Worm (Caenorhabditis elegans) whole organism, early embryonic: ENCODE data around the gene F38B6.3.

Experiments used
- ama-1 ChIP-seq: fragments of 150-350 bp; optimal IDR thresholded peaks from 2 replicates; lab custom pipeline; 2014
- flt-1 ChIP-seq: fragments of 200-800 bp; sonication (Bioruptor generic); IDR thresholded peaks from 2 replicates; pipeline ENCODE4 v1.3.6; 2022; ENCODE audit warnings: missing genetic modification characterization, missing compliant biosample characterization
- hmbx-1 ChIP-seq: sonication (generic microtip); optimal IDR thresholded peaks from 2 replicates; lab custom pipeline; 2016; ENCODE audit warnings: mild to moderate bottlenecking, missing genetic modification characterization, missing compliant biosample characterization
- sea-1 ChIP-seq: fragments of 200-800 bp; sonication (Bioruptor generic); conservative IDR thresholded peaks from 2 replicates; pipeline ENCODE4 v1.3.6; 2022; ENCODE audit warnings: missing genetic modification characterization, missing compliant biosample characterization
- tbx-11 ChIP-seq: fragments of 200-800 bp; sonication (Bioruptor generic); IDR thresholded peaks from 2 replicates; pipeline ENCODE4 v1.3.6; 2022; ENCODE audit warnings: missing genetic modification characterization, missing compliant biosample characterization

ce11 chrX:6663780-6664437, 29.5 kb upstream of the F38B6.3 start:
- TF ChIP-seq tbx-11 (GFP tag; lab: Robert Waterston, UW): no peak
- no peak for TF ChIP-seq flt-1 (GFP tag; lab: Robert Waterston, UW)
- TF ChIP-seq hmbx-1 (tag; lab: Kevin White, UChicago): no peak
- TF ChIP-seq sea-1 (GFP tag; lab: Robert Waterston, UW): no peak
- TF ChIP-seq ama-1: no peak
